Worm (Caenorhabditis elegans) whole organism, L4 larva: ENCODE measurements around the gene F56D6.22.
"Not testable (repeated sequence)": the region's sequence is repeated elsewhere in the genome, so short reads cannot be mapped to it uniquely, and the experiment has no call there.

Experiments
- F37D6.2 ChIP-seq: sonication (generic microtip); optimal IDR thresholded peaks from 2 replicates; lab custom pipeline; 2016; ENCODE audit warnings: mild to moderate bottlenecking, missing genetic modification characterization, missing compliant biosample characterization
- R02D3.7 ChIP-seq: fragments of 150-350 bp; sonication (generic microtip); optimal IDR thresholded peaks from 3 replicates; lab custom pipeline; 2014; ENCODE audit warnings: missing biosample characterization, missing genetic modification characterization
- Y48G9A.11 ChIP-seq: fragments of 200-800 bp; sonication (Bioruptor generic); IDR thresholded peaks from 2 replicates; pipeline ENCODE4 v1.3.6; 2022; ENCODE audit warnings: missing genetic modification reagents, missing genetic modification characterization, missing compliant biosample characterization
- ZK337.2 ChIP-seq: fragments of 200-800 bp; sonication (Bioruptor generic); IDR thresholded peaks from 2 replicates; pipeline ENCODE4 v1.3.6; 2022; ENCODE audit warnings: missing genetic modification reagents, missing genetic modification characterization, missing compliant biosample characterization
- aha-1 ChIP-seq: fragments of 150-350 bp; peaks from one replicate; lab custom pipeline; 2014; ENCODE audit warnings: missing biosample characterization, missing genetic modification characterization
- ceh-20 ChIP-seq: fragments of 200-800 bp; sonication (Bioruptor generic); IDR thresholded peaks from 2 replicates; pipeline ENCODE4 v1.3.6; 2022; ENCODE audit warnings: missing genetic modification reagents, missing genetic modification characterization, missing compliant biosample characterization
- ceh-28 ChIP-seq: fragments of 150-350 bp; optimal IDR thresholded peaks from 2 replicates; lab custom pipeline; 2014; ENCODE audit warnings: missing biosample characterization, missing genetic modification reagents, missing genetic modification characterization
- ceh-32 ChIP-seq: sonication (generic microtip); optimal IDR thresholded peaks from 2 replicates; lab custom pipeline; 2016; ENCODE audit warnings: mild to moderate bottlenecking, missing genetic modification characterization, missing compliant biosample characterization; ENCODE audit not compliant: poor library complexity
- ceh-62 ChIP-seq: sonication (generic microtip); optimal IDR thresholded peaks from 2 replicates; lab custom pipeline; 2017; ENCODE audit warnings: missing biosample characterization, missing genetic modification characterization
- daf-16 ChIP-seq, 3 experiments: sonication (generic microtip); optimal IDR thresholded peaks; 2 replicates each; lab custom pipeline; 2016 to 2017; ENCODE audit warnings: missing genetic modification characterization in 3 of 3, missing genetic modification reagents in 3 of 3, mild to moderate bottlenecking in 2 of 3, missing compliant biosample characterization in 2 of 3, missing biosample characterization in 1 of 3, moderate library complexity in 1 of 3
- dmd-6 ChIP-seq: fragments of 200-800 bp; sonication (Bioruptor generic); IDR thresholded peaks from 2 replicates; pipeline ENCODE4 v1.3.6; 2022; ENCODE audit warnings: missing genetic modification reagents, missing genetic modification characterization, missing compliant biosample characterization
- dmd-9 ChIP-seq: fragments of 200-800 bp; sonication (Bioruptor generic); IDR thresholded peaks from 2 replicates; pipeline ENCODE4 v1.3.6; 2022; ENCODE audit warnings: missing genetic modification reagents, missing genetic modification characterization, missing compliant biosample characterization
- egl-27 ChIP-seq: sonication (generic microtip); optimal IDR thresholded peaks from 3 replicates; lab custom pipeline; 2017; ENCODE audit warnings: missing biosample characterization, missing genetic modification reagents, missing genetic modification characterization
- egl-43 ChIP-seq: fragments of 200-800 bp; sonication (Bioruptor generic); IDR thresholded peaks from 2 replicates; pipeline ENCODE4 v1.3.6; 2022; ENCODE audit warnings: missing genetic modification reagents, missing genetic modification characterization, missing compliant biosample characterization
- gei-8 ChIP-seq: fragments of 200-800 bp; sonication (Bioruptor generic); optimal IDR thresholded peaks from 2 replicates; lab custom pipeline; 2018; ENCODE audit warnings: mild to moderate bottlenecking, missing genetic modification characterization, missing compliant biosample characterization
- hlh-11 ChIP-seq: fragments of 200-800 bp; sonication (Bioruptor generic); optimal IDR thresholded peaks from 2 replicates; lab custom pipeline; 2018; ENCODE audit warnings: mild to moderate bottlenecking, missing genetic modification characterization, missing compliant biosample characterization
- hlh-30 ChIP-seq: sonication (generic microtip); optimal IDR thresholded peaks from 2 replicates; lab custom pipeline; 2017; ENCODE audit warnings: antibody characterized with exemption, mild to moderate bottlenecking, missing genetic modification characterization, missing compliant biosample characterization; ENCODE audit not compliant: insufficient read depth
- hmg-1.1 ChIP-seq: fragments of 200-800 bp; sonication (Bioruptor generic); IDR thresholded peaks from 2 replicates; pipeline ENCODE4 v1.3.6; 2022; ENCODE audit warnings: missing genetic modification reagents, missing genetic modification characterization, missing compliant biosample characterization
- jun-1 ChIP-seq: fragments of 150-350 bp; optimal IDR thresholded peaks from 2 replicates; lab custom pipeline; 2014; ENCODE audit warnings: missing biosample characterization, missing genetic modification reagents, missing genetic modification characterization
- lsy-2 ChIP-seq, 2 experiments: fragments of 150-350 bp in 1 of 2; sonication (generic microtip) in 1 of 2; optimal IDR thresholded peaks; 2 replicates each; lab custom pipeline; 2014 to 2017; ENCODE audit warnings: missing biosample characterization in 2 of 2, missing genetic modification characterization in 2 of 2
- mep-1 ChIP-seq: fragments of 150-350 bp; sonication (generic microtip); optimal IDR thresholded peaks from 3 replicates; lab custom pipeline; 2014; ENCODE audit warnings: missing biosample characterization, missing genetic modification characterization
- mxl-3 ChIP-seq: fragments of 200-800 bp; sonication (Bioruptor generic); optimal IDR thresholded peaks from 2 replicates; lab custom pipeline; 2018; ENCODE audit warnings: mild to moderate bottlenecking, missing genetic modification characterization, missing compliant biosample characterization
- nhr-102 ChIP-seq: sonication (generic microtip); optimal IDR thresholded peaks from 2 replicates; lab custom pipeline; 2016; ENCODE audit warnings: mild to moderate bottlenecking, missing genetic modification characterization, moderate library complexity, missing compliant biosample characterization
- nhr-237 ChIP-seq: sonication (generic microtip); optimal IDR thresholded peaks from 2 replicates; lab custom pipeline; 2017; ENCODE audit warnings: missing biosample characterization, missing genetic modification characterization
- nhr-25 ChIP-seq: sonication (generic microtip); optimal IDR thresholded peaks from 2 replicates; lab custom pipeline; 2017; ENCODE audit warnings: missing genetic modification characterization, mild to moderate bottlenecking, missing compliant biosample characterization, antibody characterized with exemption, moderate library complexity, borderline replicate concordance; ENCODE audit not compliant: insufficient read depth
- nhr-28 ChIP-seq: fragments of 150-350 bp; optimal IDR thresholded peaks from 2 replicates; lab custom pipeline; 2014; ENCODE audit warnings: missing biosample characterization, missing genetic modification characterization
- nhr-41 ChIP-seq: fragments of 200-800 bp; sonication (Bioruptor generic); IDR thresholded peaks from 2 replicates; pipeline ENCODE4 v1.3.6; 2022; ENCODE audit warnings: missing genetic modification reagents, missing genetic modification characterization, missing compliant biosample characterization
- nhr-48 ChIP-seq: sonication (generic microtip); optimal IDR thresholded peaks from 2 replicates; lab custom pipeline; 2016; ENCODE audit warnings: mild to moderate bottlenecking, missing genetic modification characterization, missing compliant biosample characterization
- nhr-77 ChIP-seq: fragments of 150-350 bp; optimal IDR thresholded peaks from 2 replicates; lab custom pipeline; 2014; ENCODE audit warnings: missing biosample characterization, missing genetic modification characterization
- php-3 ChIP-seq: fragments of 200-800 bp; sonication (Bioruptor generic); IDR thresholded peaks from 2 replicates; pipeline ENCODE4 v1.3.6; 2022; ENCODE audit warnings: missing genetic modification reagents, missing genetic modification characterization, missing compliant biosample characterization
- pqm-1 ChIP-seq: sonication (generic microtip); optimal IDR thresholded peaks from 2 replicates; lab custom pipeline; 2017; ENCODE audit warnings: missing biosample characterization, missing genetic modification characterization
- rbr-2 ChIP-seq: sonication (generic microtip); optimal IDR thresholded peaks from 2 replicates; lab custom pipeline; 2016; ENCODE audit warnings: missing genotype, missing genetic modification characterization, missing compliant biosample characterization
- saeg-2 ChIP-seq: fragments of 200-800 bp; sonication (Bioruptor generic); IDR thresholded peaks from 2 replicates; pipeline ENCODE4 v1.3.6; 2022; ENCODE audit warnings: missing genetic modification reagents, missing genetic modification characterization, missing compliant biosample characterization
- sdz-12 ChIP-seq: fragments of 200-800 bp; sonication (Bioruptor generic); optimal IDR thresholded peaks from 2 replicates; lab custom pipeline; 2018; ENCODE audit warnings: mild to moderate bottlenecking, missing genetic modification characterization, missing compliant biosample characterization
- set-16 ChIP-seq: fragments of 200-800 bp; sonication (Bioruptor generic); IDR thresholded peaks from 2 replicates; pipeline ENCODE4 v1.3.6; 2022; ENCODE audit warnings: missing genetic modification reagents, missing genetic modification characterization, missing compliant biosample characterization
- snpc-1.2 ChIP-seq: fragments of 200-800 bp; sonication (Bioruptor generic); IDR thresholded peaks from 2 replicates; pipeline ENCODE4 v1.3.6; 2022; ENCODE audit warnings: missing genetic modification reagents, missing genetic modification characterization, missing compliant biosample characterization
- snpc-4 ChIP-seq: fragments of 150-350 bp; optimal IDR thresholded peaks from 2 replicates; lab custom pipeline; 2014; ENCODE audit warnings: missing biosample characterization, missing genetic modification characterization
- spr-1 ChIP-seq: sonication (generic microtip); optimal IDR thresholded peaks from 2 replicates; lab custom pipeline; 2016; ENCODE audit warnings: mild to moderate bottlenecking, missing genetic modification characterization, missing compliant biosample characterization
- unc-130 ChIP-seq: sonication (generic microtip); optimal IDR thresholded peaks from 2 replicates; lab custom pipeline; 2016; ENCODE audit warnings: missing genetic modification reagents, missing genetic modification characterization, missing compliant biosample characterization
- unc-39 ChIP-seq: sonication (generic microtip); optimal IDR thresholded peaks from 2 replicates; lab custom pipeline; 2017; ENCODE audit warnings: missing biosample characterization, missing genetic modification characterization
- unc-62 ChIP-seq, 3 experiments: fragments of 150-350 bp in 1 of 3; sonication (generic microtip); optimal IDR thresholded peaks in 2 of 3; peaks in 1 of 3; 1 replicate in 1 of 3; 2 replicates in 2 of 3; lab custom pipeline; 2014 to 2017; ENCODE audit warnings: missing biosample characterization in 3 of 3, missing genetic modification characterization in 3 of 3, missing genetic modification reagents in 3 of 3, missing genotype in 1 of 3
- vab-7 ChIP-seq: fragments of 200-800 bp; sonication (Bioruptor generic); IDR thresholded peaks from 2 replicates; pipeline ENCODE4 v1.3.6; 2022; ENCODE audit warnings: missing genetic modification reagents, missing genetic modification characterization, missing compliant biosample characterization
- ztf-11 ChIP-seq: fragments of 150-350 bp; optimal IDR thresholded peaks from 2 replicates; lab custom pipeline; 2014; ENCODE audit warnings: missing biosample characterization, missing genetic modification characterization

The F56D6.22 gene

ce11 chrIV:3937097-3937496 is 29.7 kb upstream of the F56D6.22 start, which contains the start of gene clec-71:
Gene clec-71 (plus strand): TSS chrIV:3937458.
- no peak for TF ChIP-seq egl-43 (GFP tag; lab: Robert Waterston, UW)
- TF ChIP-seq unc-62 (GFP tag; optimal IDR thresholded peaks at IDR 0.05 in 1 of 2; lab: Kevin White, UChicago), result peak in 1 of 2 experiments; percentile 55
- no peak for TF ChIP-seq unc-62 (tag; optimal IDR thresholded peaks at IDR 0.05; lab: Kevin White, UChicago)
- no peak for TF ChIP-seq R02D3.7 (tag; lab: Kevin White, UChicago)
- peak; percentile 57 for TF ChIP-seq aha-1
- TF ChIP-seq daf-16 (GFP tag; optimal IDR thresholded peaks at IDR 0.05; lab: Kevin White, UChicago), result no peak
- no peak for TF ChIP-seq daf-16 (tag; optimal IDR thresholded peaks at IDR 0.05; lab: Kevin White, UChicago)
- no peak for TF ChIP-seq hlh-11 (tag; lab: Kevin White, UChicago)

- TF ChIP-seq rbr-2 (tag; lab: Kevin White, UChicago); set-16; lsy-2 (tag; optimal IDR thresholded peaks at IDR 0.05; lab: Kevin White, UChicago): not testable (repeated sequence)
These were observed 25.0 kb upstream of the F56D6.22 start, which contains the start of gene clec-70 for ce11 chrIV:3932408-3932807. Gene clec-70 (plus strand): TSS chrIV:3932708.

- no peak for TF ChIP-seq spr-1 (tag; lab: Kevin White, UChicago)
- no peak for TF ChIP-seq saeg-2 (GFP tag; lab: Robert Waterston, UW)
- TF ChIP-seq egl-27, result no peak
- no peak for TF ChIP-seq hmg-1.1 (GFP tag; lab: Robert Waterston, UW)
- TF ChIP-seq ztf-11 (tag; lab: Kevin White, UChicago), result no peak
These were observed 18.7 kb upstream of the F56D6.22 start, which contains the start of gene clec-68 for ce11 chrIV:3926117-3926516. Gene clec-68 (plus strand): TSS chrIV:3926417.

ce11 chrIV:3921898-3922297 is 14.5 kb upstream of the F56D6.22 start, which contains the start of gene clec-67:
Gene clec-67 (plus strand): TSS chrIV:3922165.
- TF ChIP-seq dmd-6, result no peak; the same call in 1 of the 2 replicates
- no peak for TF ChIP-seq gei-8 (GFP tag; lab: Kevin White, UChicago)
- TF ChIP-seq dmd-9 (GFP tag; lab: Robert Waterston, UW), result no peak
- no peak for TF ChIP-seq unc-39 (tag; lab: Kevin White, UChicago)
- TF ChIP-seq nhr-25 (tag; lab: Kevin White, UChicago), result no peak
- no peak for TF ChIP-seq mep-1 (tag; lab: Kevin White, UChicago)
- TF ChIP-seq nhr-41 (GFP tag; lab: Robert Waterston, UW), result no peak
- no peak for TF ChIP-seq snpc-1.2 (GFP tag; lab: Robert Waterston, UW)
- peak; percentile 78 for TF ChIP-seq pqm-1 (tag; lab: Kevin White, UChicago)
- TF ChIP-seq ceh-28, result no peak
- TF ChIP-seq Y48G9A.11, result no peak
- TF ChIP-seq ZK337.2 (GFP tag; lab: Robert Waterston, UW), result no peak
- TF ChIP-seq nhr-102 (tag; lab: Kevin White, UChicago), result no peak
- no peak for TF ChIP-seq F37D6.2 (tag; lab: Kevin White, UChicago)
- no peak for TF ChIP-seq daf-16 (GFP tag; optimal IDR thresholded peaks at IDR 0.05; lab: Kevin White, UChicago)
- peak; percentile 57 for TF ChIP-seq daf-16 (tag; optimal IDR thresholded peaks at IDR 0.05; lab: Kevin White, UChicago)
- no peak for TF ChIP-seq snpc-4 (tag; lab: Kevin White, UChicago)
- TF ChIP-seq mxl-3 (GFP tag; lab: Kevin White, UChicago), result peak; percentile 17
- no peak for TF ChIP-seq ceh-20 (GFP tag; lab: Robert Waterston, UW)
- TF ChIP-seq sdz-12 (GFP tag; lab: Kevin White, UChicago), result no peak
- TF ChIP-seq jun-1, result no peak
- no peak for TF ChIP-seq ceh-32
- no peak for TF ChIP-seq nhr-48 (tag; lab: Kevin White, UChicago)
- TF ChIP-seq unc-130, result no peak
- peak; percentile 63 for TF ChIP-seq nhr-28 (tag; lab: Kevin White, UChicago)
- TF ChIP-seq php-3 (GFP tag; lab: Robert Waterston, UW), result no peak
- TF ChIP-seq rbr-2 (tag; lab: Kevin White, UChicago), result no peak
- TF ChIP-seq ceh-62 (tag; lab: Kevin White, UChicago), result no peak
- no peak for TF ChIP-seq vab-7 (GFP tag; lab: Robert Waterston, UW)
- TF ChIP-seq hlh-11 (tag; lab: Kevin White, UChicago), result peak; percentile 58
- peak; percentile 9 for TF ChIP-seq nhr-77 (tag; lab: Kevin White, UChicago)
- TF ChIP-seq hlh-30, result no peak
- no peak for TF ChIP-seq nhr-237 (tag; lab: Kevin White, UChicago)
- no peak for TF ChIP-seq lsy-2 (tag; optimal IDR thresholded peaks at IDR 0.05; lab: Kevin White, UChicago)
